Fruit fly (Drosophila melanogaster) whole organism, embryonic: ENCODE results near the gene Inx5.

Source experiments
- CG10267 ChIP-seq: fragments of 200-800 bp; sonication (Bioruptor generic); optimal IDR thresholded peaks from 2 replicates; lab custom pipeline; 2018; ENCODE audit warnings: missing biosample characterization, mild to moderate bottlenecking, missing genetic modification characterization, moderate library complexity
- CG10979 ChIP-seq: fragments of 200-800 bp; sonication (Bioruptor generic); optimal IDR thresholded peaks from 2 replicates; lab custom pipeline; 2018; ENCODE audit warnings: missing biosample characterization, mild to moderate bottlenecking, missing genetic modification characterization, moderate library complexity
- CG12236 ChIP-seq: fragments of 200-800 bp; sonication (Bioruptor generic); optimal IDR thresholded peaks from 2 replicates; lab custom pipeline; 2016; ENCODE audit warnings: missing biosample characterization, missing genetic modification characterization
- CG13123 ChIP-seq: fragments of 200-800 bp; sonication (Bioruptor generic); optimal IDR thresholded peaks from 2 replicates; lab custom pipeline; 2016; ENCODE audit warnings: missing biosample characterization, missing genetic modification characterization
- CG1529 ChIP-seq: fragments of 200-800 bp; sonication (Bioruptor generic); optimal IDR thresholded peaks from 3 replicates; lab custom pipeline; 2018; ENCODE audit warnings: missing biosample characterization, missing genetic modification characterization
- CG17361 ChIP-seq: fragments of 200-800 bp; sonication (Bioruptor generic); IDR thresholded peaks from 3 replicates; pipeline ENCODE4 v1.3.6; 2022; ENCODE audit warnings: missing biosample characterization, missing genetic modification characterization
- CG17568 ChIP-seq: fragments of 200-800 bp; sonication (Bioruptor generic); optimal IDR thresholded peaks from 2 replicates; lab custom pipeline; 2018; ENCODE audit warnings: missing biosample characterization, mild to moderate bottlenecking, missing genetic modification characterization, moderate library complexity
- CG17802 ChIP-seq: fragments of 200-800 bp; sonication (Bioruptor generic); optimal IDR thresholded peaks from 2 replicates; lab custom pipeline; 2018; ENCODE audit warnings: missing biosample characterization, mild to moderate bottlenecking, missing genetic modification characterization, moderate library complexity
- CG17829 ChIP-seq: fragments of 200-800 bp; optimal IDR thresholded peaks from 2 replicates; lab custom pipeline; 2019; ENCODE audit warnings: missing biosample characterization, mild to moderate bottlenecking, missing genetic modification characterization, moderate library complexity
- CG18262 ChIP-seq: fragments of 200-800 bp; optimal IDR thresholded peaks from 3 replicates; lab custom pipeline; 2019; ENCODE audit warnings: missing biosample characterization, mild to moderate bottlenecking, missing genetic modification characterization, moderate library complexity
- CG2889 ChIP-seq: fragments of 200-800 bp; sonication (Bioruptor generic); IDR thresholded peaks from 3 replicates; pipeline ENCODE4 v1.3.6; 2022; ENCODE audit warnings: missing biosample characterization, missing genetic modification characterization
- CG33213 ChIP-seq: fragments of 200-800 bp; sonication (Bioruptor generic); optimal IDR thresholded peaks from 3 replicates; lab custom pipeline; 2016; ENCODE audit warnings: missing biosample characterization, missing genetic modification characterization
- CG4328 ChIP-seq: fragments of 200-800 bp; sonication (Bioruptor generic); optimal IDR thresholded peaks from 3 replicates; lab custom pipeline; 2017; ENCODE audit warnings: missing biosample characterization, missing genetic modification reagents, missing genetic modification characterization
- CG7556 ChIP-seq: fragments of 200-800 bp; sonication (Bioruptor generic); optimal IDR thresholded peaks from 2 replicates; lab custom pipeline; 2017; ENCODE audit warnings: missing biosample characterization, mild to moderate bottlenecking, missing genetic modification characterization
- CG8388 ChIP-seq: fragments of 200-800 bp; sonication (Bioruptor generic); optimal IDR thresholded peaks from 2 replicates; lab custom pipeline; 2019; ENCODE audit warnings: missing biosample characterization, mild to moderate bottlenecking, missing genetic modification characterization, moderate library complexity
- CG8944 ChIP-seq: fragments of 200-800 bp; sonication (Bioruptor generic); optimal IDR thresholded peaks from 3 replicates; lab custom pipeline; 2016; ENCODE audit warnings: missing biosample characterization, missing genetic modification characterization
- CG9609 ChIP-seq: fragments of 200-800 bp; sonication (Bioruptor generic); optimal IDR thresholded peaks from 3 replicates; lab custom pipeline; 2016; ENCODE audit warnings: missing biosample characterization, missing genetic modification characterization
- D19B ChIP-seq: fragments of 200-800 bp; sonication (Bioruptor generic); optimal IDR thresholded peaks from 2 replicates; lab custom pipeline; 2017; ENCODE audit warnings: missing biosample characterization, mild to moderate bottlenecking, missing genetic modification characterization
- Doc3 ChIP-seq: fragments of 200-800 bp; sonication (Bioruptor generic); IDR thresholded peaks from 3 replicates; pipeline ENCODE4 v1.3.6; 2022; ENCODE audit warnings: missing biosample characterization, missing genetic modification characterization; ENCODE audit not compliant: partially characterized antibody
- E2f1 ChIP-seq: fragments of 200-800 bp; sonication (Bioruptor generic); IDR thresholded peaks from 2 replicates; pipeline ENCODE4 v1.3.6; 2022; ENCODE audit warnings: missing biosample characterization, missing genetic modification characterization
- Lim3 ChIP-seq: fragments of 200-800 bp; sonication (Bioruptor generic); IDR thresholded peaks from 2 replicates; pipeline ENCODE4 v1.3.6; 2022; ENCODE audit warnings: missing biosample characterization, missing genetic modification characterization
- Med ChIP-seq: fragments of 200-800 bp; sonication (Bioruptor generic); peaks from one replicate; lab custom pipeline; 2016; ENCODE audit warnings: missing biosample characterization, missing genetic modification characterization, mild to moderate bottlenecking, inconsistent platforms, moderate library complexity
- Pdp1 ChIP-seq, 2 experiments: fragments of 200-800 bp; sonication (Bioruptor generic); optimal IDR thresholded peaks; 3 replicates each; lab custom pipeline; 2016; ENCODE audit warnings: missing biosample characterization in 2 of 2, missing genetic modification characterization in 2 of 2, mild to moderate bottlenecking in 1 of 2, moderate library complexity in 1 of 2
- Poxn ChIP-seq: fragments of 200-800 bp; sonication (Bioruptor generic); IDR thresholded peaks from 2 replicates; pipeline ENCODE4 v1.3.6; 2022; ENCODE audit warnings: missing biosample characterization, missing genetic modification characterization
- Rfx ChIP-seq: fragments of 200-800 bp; sonication (Bioruptor generic); IDR thresholded peaks from 2 replicates; pipeline ENCODE4 v1.3.6; 2022; ENCODE audit warnings: missing biosample characterization, missing genetic modification characterization
- ap ChIP-seq: fragments of 200-800 bp; sonication (Bioruptor generic); IDR thresholded peaks from 2 replicates; pipeline ENCODE4 v1.3.6; 2022; ENCODE audit warnings: missing biosample characterization, missing genetic modification characterization
- ems ChIP-seq: fragments of 200-800 bp; sonication (Bioruptor generic); optimal IDR thresholded peaks from 3 replicates; lab custom pipeline; 2016; ENCODE audit warnings: missing biosample characterization, missing genetic modification characterization
- eve ChIP-seq, 2 experiments: fragments of >200 bp; optimal IDR thresholded peaks; 2 replicates each; lab custom pipeline; 2017; ENCODE audit warnings: missing biosample characterization in 2 of 2, missing genetic modification characterization in 2 of 2
- gem ChIP-seq: fragments of 200-800 bp; sonication (Bioruptor generic); optimal IDR thresholded peaks from 2 replicates; lab custom pipeline; 2019; ENCODE audit warnings: missing biosample characterization, mild to moderate bottlenecking, missing genetic modification characterization, moderate library complexity
- lola ChIP-seq, 3 experiments: fragments of >200 bp in 2 of 3; fragments of 200-800 bp in 1 of 3; sonication (Bioruptor generic) in 1 of 3; optimal IDR thresholded peaks; 2 replicates each; lab custom pipeline; 2017 to 2019; ENCODE audit warnings: missing biosample characterization in 3 of 3, missing genetic modification characterization in 3 of 3, mild to moderate bottlenecking in 1 of 3, moderate library complexity in 1 of 3
- oc ChIP-seq: fragments of 200-800 bp; sonication (Bioruptor generic); optimal IDR thresholded peaks from 2 replicates; lab custom pipeline; 2018; ENCODE audit warnings: missing biosample characterization, mild to moderate bottlenecking, missing genetic modification characterization, moderate library complexity
- pan ChIP-seq, 4 experiments: fragments of >200 bp in 3 of 4; fragments of 200-800 bp in 1 of 4; sonication (Bioruptor generic) in 1 of 4; optimal IDR thresholded peaks in 3 of 4; IDR thresholded peaks in 1 of 4; 2 replicates each; pipeline versions ENCODE4 v1.3.6 to Lab custom; 2017 to 2022; ENCODE audit warnings: missing biosample characterization in 2 of 4, missing genetic modification characterization in 2 of 4, mixed read lengths in 1 of 4
- pnt ChIP-seq: fragments of 200-800 bp; sonication (Bioruptor generic); optimal IDR thresholded peaks from 3 replicates; lab custom pipeline; 2016; ENCODE audit warnings: missing biosample characterization, missing genetic modification characterization
- pum ChIP-seq: fragments of 200-800 bp; sonication (Bioruptor generic); optimal IDR thresholded peaks from 2 replicates; lab custom pipeline; 2016; ENCODE audit warnings: missing biosample characterization, missing genetic modification characterization
- row ChIP-seq: fragments of 200-800 bp; sonication (Bioruptor generic); IDR thresholded peaks from 3 replicates; pipeline ENCODE4 v1.3.6; 2022; ENCODE audit warnings: missing biosample characterization, missing genetic modification characterization
- seq ChIP-seq: fragments of 200-800 bp; sonication (Bioruptor generic); IDR thresholded peaks from 2 replicates; pipeline ENCODE4 v1.3.6; 2022; ENCODE audit warnings: missing biosample characterization, missing genetic modification characterization
- so ChIP-seq: fragments of 200-800 bp; sonication (Bioruptor generic); IDR thresholded peaks from 3 replicates; pipeline ENCODE4 v1.3.6; 2022; ENCODE audit warnings: missing biosample characterization, missing genetic modification characterization

The Inx5 gene

dm6 chrX:19187624-19188085 is 17.0 kb upstream of the Inx5 start, which contains the start of gene Mec2 (continued):
- no peak for TF ChIP-seq pan (optimal IDR thresholded peaks at IDR 0.05; lab: Kevin White, UChicago)
- peak in 1 of 2 experiments; percentile 52 for TF ChIP-seq pan (GFP tag; optimal IDR thresholded peaks at IDR 0.05 in 1 of 2, IDR thresholded peaks at IDR 0.05 in 1 of 2)
- TF ChIP-seq Pdp1 (GFP tag; optimal IDR thresholded peaks at IDR 0.05; lab: Kevin White, UChicago), result peak; percentile 36 to 45
- peak; percentile 23 for TF ChIP-seq pum (GFP tag; lab: Kevin White, UChicago)
- TF ChIP-seq Lim3, result no peak
- peak; percentile 59 for TF ChIP-seq CG9609 (GFP tag; lab: Kevin White, UChicago)
- peak; percentile 37 for TF ChIP-seq pnt (GFP tag; lab: Kevin White, UChicago)
- TF ChIP-seq ap (GFP tag; lab: Robert Waterston, UW), result peak; percentile 38; the same call in 1 of the 2 replicates
- peak; percentile 39 for TF ChIP-seq Rfx (GFP tag; lab: Robert Waterston, UW)
- TF ChIP-seq CG2889 (GFP tag; lab: Robert Waterston, UW), result 0 out of 3 replicates have a peak, but pooled peaks have one; percentile 49
- TF ChIP-seq, all 482 proteins: peak for 199

dm6 chrX:19183121-19183520 is 12.4 kb upstream of the Inx5 start, which contains the start of gene CG33253:
TSS of gene CG33253 (plus strand) at chrX:19183421.
- no peak for TF ChIP-seq CG8944
- TF ChIP-seq D19B, result peak; percentile 27
- peak; percentile 11 for TF ChIP-seq CG10979 (tag; lab: Kevin White, UChicago)
- TF ChIP-seq eve (GFP tag; optimal IDR thresholded peaks at IDR 0.05; lab: Kevin White, UChicago), result no peak
- peak; percentile 17 for TF ChIP-seq gem (tag; lab: Kevin White, UChicago)
- no peak for TF ChIP-seq CG33213 (GFP tag; lab: Kevin White, UChicago)
- no peak for TF ChIP-seq CG8388
- TF ChIP-seq Doc3, result no peak
- no peak for TF ChIP-seq CG12236 (GFP tag; lab: Kevin White, UChicago)
- TF ChIP-seq CG17568 (GFP tag; lab: Kevin White, UChicago), result no peak
- no peak for TF ChIP-seq seq
- TF ChIP-seq CG17361, result peak; percentile 45; the same call in 1 of the 3 replicates
- no peak for TF ChIP-seq ems
- TF ChIP-seq CG4328, result no peak
- peak; percentile 63 for TF ChIP-seq Med (GFP tag; lab: Kevin White, UChicago)
- TF ChIP-seq pan (optimal IDR thresholded peaks at IDR 0.05; lab: Kevin White, UChicago), result peak in 1 of 2 experiments; percentile 33
- TF ChIP-seq pan (GFP tag; optimal IDR thresholded peaks at IDR 0.05 in 1 of 2, IDR thresholded peaks at IDR 0.05 in 1 of 2), result peak in 1 of 2 experiments; percentile 9
- TF ChIP-seq lola (GFP tag; optimal IDR thresholded peaks at IDR 0.05; lab: Kevin White, UChicago), result peak in 1 of 3 experiments; percentile 17
- TF ChIP-seq oc (tag; lab: Kevin White, UChicago), result no peak
- no peak for TF ChIP-seq so (GFP tag; lab: Robert Waterston, UW)
- TF ChIP-seq CG10267 (tag; lab: Kevin White, UChicago), result peak; percentile 1
- TF ChIP-seq Poxn (GFP tag; lab: Robert Waterston, UW), result no peak
- TF ChIP-seq CG17802, result no peak
- TF ChIP-seq CG1529 (GFP tag; lab: Kevin White, UChicago), result no peak
- 0 out of 3 replicates have a peak, but pooled peaks have one; percentile 37 for TF ChIP-seq row (GFP tag; lab: Robert Waterston, UW)
- TF ChIP-seq CG17829 (tag; lab: Kevin White, UChicago), result peak; percentile 2
- TF ChIP-seq CG7556 (GFP tag; lab: Kevin White, UChicago), result peak; percentile 17
- no peak for TF ChIP-seq CG13123
- peak; percentile 44 for TF ChIP-seq CG18262 (tag; lab: Kevin White, UChicago)
- TF ChIP-seq E2f1 (GFP tag; lab: Robert Waterston, UW), result no peak
- no peak for TF ChIP-seq pnt (GFP tag; lab: Kevin White, UChicago)
